Fruit fly (Drosophila melanogaster) whole organism, embryonic: Measurements from ENCODE around the gene Lrr47.

Experiments used
- Abd-B ChIP-seq: fragments of 200-800 bp; sonication (Bioruptor generic); optimal IDR thresholded peaks from 2 replicates; lab custom pipeline; 2018; ENCODE audit warnings: missing biosample characterization, mild to moderate bottlenecking, missing genetic modification characterization, moderate library complexity
- CG12071 ChIP-seq: fragments of 200-800 bp; sonication (Bioruptor generic); optimal IDR thresholded peaks from 3 replicates; lab custom pipeline; 2018; ENCODE audit warnings: missing biosample characterization, mild to moderate bottlenecking, missing genetic modification characterization
- CG12104 ChIP-seq: fragments of 200-800 bp; sonication (Bioruptor generic); optimal IDR thresholded peaks from 3 replicates; lab custom pipeline; 2016; ENCODE audit warnings: missing biosample characterization, missing genetic modification characterization
- CG12299 ChIP-seq: fragments of 200-800 bp; sonication (Bioruptor generic); optimal IDR thresholded peaks from 2 replicates; lab custom pipeline; 2018; ENCODE audit warnings: missing biosample characterization, mild to moderate bottlenecking, missing genetic modification characterization
- CG12942 ChIP-seq: fragments of 200-800 bp; sonication (Bioruptor generic); optimal IDR thresholded peaks from 3 replicates; lab custom pipeline; 2016; ENCODE audit warnings: missing biosample characterization, missing genetic modification characterization
- CG15479 ChIP-seq: fragments of 200-800 bp; sonication (Bioruptor generic); optimal IDR thresholded peaks from 3 replicates; lab custom pipeline; 2019; ENCODE audit warnings: missing biosample characterization, mild to moderate bottlenecking, missing genetic modification characterization, moderate library complexity
- CG16779 ChIP-seq: fragments of 200-800 bp; sonication (Bioruptor generic); IDR thresholded peaks from 2 replicates; pipeline ENCODE4 v1.3.6; 2022; ENCODE audit warnings: missing biosample characterization, missing genetic modification characterization
- CG18011 ChIP-seq: fragments of 200-800 bp; sonication (Bioruptor generic); optimal IDR thresholded peaks from 2 replicates; lab custom pipeline; 2017; ENCODE audit warnings: missing biosample characterization, missing genetic modification characterization, mild to moderate bottlenecking, moderate library complexity, missing genotype
- CG18476 ChIP-seq: fragments of 200-800 bp; sonication (Bioruptor generic); optimal IDR thresholded peaks from 2 replicates; lab custom pipeline; 2016; ENCODE audit warnings: missing biosample characterization, mild to moderate bottlenecking, missing genetic modification characterization
- CG30403 ChIP-seq: fragments of 200-800 bp; sonication (Bioruptor generic); optimal IDR thresholded peaks from 3 replicates; lab custom pipeline; 2016; ENCODE audit warnings: missing biosample characterization, missing genetic modification characterization
- CG30431 ChIP-seq: fragments of 200-800 bp; sonication (Bioruptor generic); optimal IDR thresholded peaks from 2 replicates; lab custom pipeline; 2017; ENCODE audit warnings: missing biosample characterization, missing genetic modification characterization
- CG32532 ChIP-seq: fragments of 200-800 bp; sonication (Bioruptor generic); IDR thresholded peaks from 2 replicates; pipeline ENCODE4 v1.3.6; 2022; ENCODE audit warnings: missing biosample characterization, missing genetic modification characterization
- CG32767 ChIP-seq: fragments of 200-800 bp; sonication (Bioruptor generic); IDR thresholded peaks from 2 replicates; pipeline ENCODE4 v1.3.6; 2022; ENCODE audit warnings: missing biosample characterization, missing genetic modification characterization
- CG34422 ChIP-seq: fragments of 200-800 bp; sonication (Bioruptor generic); IDR thresholded peaks from 3 replicates; pipeline ENCODE4 v1.3.6; 2022; ENCODE audit warnings: missing biosample characterization, missing genetic modification characterization
- CG4404 ChIP-seq: fragments of 200-800 bp; sonication (Bioruptor generic); IDR thresholded peaks from 2 replicates; pipeline ENCODE4 v1.3.6; 2022; ENCODE audit warnings: missing biosample characterization, missing genetic modification characterization
- CG7271 ChIP-seq: fragments of 200-800 bp; sonication (Bioruptor generic); optimal IDR thresholded peaks from 2 replicates; lab custom pipeline; 2018; ENCODE audit warnings: missing biosample characterization, mild to moderate bottlenecking, missing genetic modification characterization, moderate library complexity
- CG7839 ChIP-seq: fragments of 200-800 bp; sonication (Bioruptor generic); optimal IDR thresholded peaks from 3 replicates; lab custom pipeline; 2018; ENCODE audit warnings: missing biosample characterization, mild to moderate bottlenecking, missing genetic modification characterization, moderate library complexity
- CG8089 ChIP-seq: fragments of 200-800 bp; sonication (Bioruptor generic); optimal IDR thresholded peaks from 3 replicates; lab custom pipeline; 2016; ENCODE audit warnings: missing biosample characterization, missing genetic modification characterization
- CG9727 ChIP-seq: fragments of 200-800 bp; sonication (Bioruptor generic); optimal IDR thresholded peaks from 3 replicates; lab custom pipeline; 2017; ENCODE audit warnings: missing biosample characterization, mild to moderate bottlenecking, missing genetic modification characterization
- Camta ChIP-seq: fragments of 200-800 bp; sonication (Bioruptor generic); optimal IDR thresholded peaks from 2 replicates; lab custom pipeline; 2016; ENCODE audit warnings: missing biosample characterization, missing genetic modification characterization
- Dref ChIP-seq: fragments of 200-800 bp; sonication (Bioruptor generic); IDR thresholded peaks from 2 replicates; pipeline ENCODE4 v1.3.6; 2022; ENCODE audit warnings: missing biosample characterization, missing genetic modification characterization
- Drgx ChIP-seq: fragments of 200-800 bp; sonication (Bioruptor generic); IDR thresholded peaks from 2 replicates; pipeline ENCODE4 v1.3.6; 2022; ENCODE audit warnings: missing biosample characterization, missing genetic modification characterization
- HHEX ChIP-seq: fragments of 200-800 bp; sonication (Bioruptor generic); optimal IDR thresholded peaks from 3 replicates; lab custom pipeline; 2017; ENCODE audit warnings: missing biosample characterization, mild to moderate bottlenecking, missing genetic modification characterization, missing genetic modification reagents
- HmgD ChIP-seq: fragments of 200-800 bp; sonication (Bioruptor generic); optimal IDR thresholded peaks from 3 replicates; lab custom pipeline; 2016; ENCODE audit warnings: missing biosample characterization, missing genetic modification characterization
- MBD-R2 ChIP-seq: fragments of 200-800 bp; sonication (Bioruptor generic); IDR thresholded peaks from 2 replicates; pipeline ENCODE4 v1.3.6; 2022; ENCODE audit warnings: missing biosample characterization, missing genetic modification characterization
- Meics ChIP-seq: fragments of 200-800 bp; sonication (Bioruptor generic); optimal IDR thresholded peaks from 2 replicates; lab custom pipeline; 2017; ENCODE audit warnings: missing biosample characterization, mild to moderate bottlenecking, missing genetic modification characterization
- NC2α ChIP-seq: fragments of 200-800 bp; sonication (Bioruptor generic); optimal IDR thresholded peaks from 2 replicates; lab custom pipeline; 2016; ENCODE audit warnings: missing biosample characterization, missing genetic modification characterization
- Pdp1 ChIP-seq, 2 experiments: fragments of 200-800 bp; sonication (Bioruptor generic); optimal IDR thresholded peaks; 3 replicates each; lab custom pipeline; 2016; ENCODE audit warnings: missing biosample characterization in 2 of 2, missing genetic modification characterization in 2 of 2, mild to moderate bottlenecking in 1 of 2, moderate library complexity in 1 of 2
- Ptx1 ChIP-seq: fragments of 200-800 bp; sonication (Bioruptor generic); IDR thresholded peaks from 2 replicates; pipeline ENCODE4 v1.3.6; 2022; ENCODE audit warnings: missing biosample characterization, missing genetic modification characterization
- Side ChIP-seq: fragments of 200-800 bp; sonication (Bioruptor generic); optimal IDR thresholded peaks from 2 replicates; lab custom pipeline; 2016; ENCODE audit warnings: missing biosample characterization, missing genetic modification characterization
- Sox100B ChIP-seq: fragments of 200-800 bp; sonication (Bioruptor generic); optimal IDR thresholded peaks from 3 replicates; lab custom pipeline; 2018; ENCODE audit warnings: missing biosample characterization, mild to moderate bottlenecking, missing genetic modification characterization
- Sry-δ ChIP-seq: fragments of 200-800 bp; sonication (Bioruptor generic); optimal IDR thresholded peaks from 2 replicates; lab custom pipeline; 2016; ENCODE audit warnings: missing biosample characterization, missing genetic modification characterization
- Tbp ChIP-seq: fragments of >200 bp; optimal IDR thresholded peaks from 2 replicates; lab custom pipeline; 2018; ENCODE audit warnings: missing biosample characterization, missing genetic modification characterization
- Usf ChIP-seq: fragments of 200-800 bp; sonication (Bioruptor generic); optimal IDR thresholded peaks from 2 replicates; lab custom pipeline; 2017; ENCODE audit warnings: missing genotype, missing biosample characterization, missing genetic modification characterization
- Xrp1 ChIP-seq: fragments of 200-800 bp; sonication (Bioruptor generic); IDR thresholded peaks from 2 replicates; pipeline ENCODE4 v1.3.6; 2022; ENCODE audit warnings: missing biosample characterization, missing genetic modification characterization
- caup ChIP-seq: fragments of 200-800 bp; sonication (Bioruptor generic); optimal IDR thresholded peaks from 3 replicates; lab custom pipeline; 2017; ENCODE audit warnings: missing biosample characterization, mild to moderate bottlenecking, missing genetic modification characterization, moderate library complexity; ENCODE audit not compliant: severe bottlenecking
- chif ChIP-seq, 2 experiments: fragments of 200-800 bp; sonication (Bioruptor generic); optimal IDR thresholded peaks; 3 replicates each; lab custom pipeline; 2016; ENCODE audit warnings: missing biosample characterization in 2 of 2, missing genetic modification characterization in 2 of 2
- dmrt11E ChIP-seq: fragments of 200-800 bp; sonication (Bioruptor generic); optimal IDR thresholded peaks from 3 replicates; lab custom pipeline; 2018; ENCODE audit warnings: missing biosample characterization, mild to moderate bottlenecking, missing genetic modification characterization, moderate library complexity
- grn ChIP-seq: fragments of 200-800 bp; sonication (Bioruptor generic); optimal IDR thresholded peaks from 3 replicates; lab custom pipeline; 2017; ENCODE audit warnings: missing biosample characterization, missing genetic modification characterization
- ham ChIP-seq: fragments of 200-800 bp; sonication (Bioruptor generic); IDR thresholded peaks from 2 replicates; pipeline ENCODE4 v1.3.6; 2022; ENCODE audit warnings: missing biosample characterization, missing genetic modification characterization
- hb ChIP-seq: fragments of 200-800 bp; sonication (Bioruptor generic); IDR thresholded peaks from 3 replicates; pipeline ENCODE4 v1.3.6; 2022; ENCODE audit warnings: missing biosample characterization, missing genetic modification characterization; ENCODE audit not compliant: partially characterized antibody
- lbe ChIP-seq: fragments of 200-800 bp; sonication (Bioruptor generic); optimal IDR thresholded peaks from 2 replicates; lab custom pipeline; 2016; ENCODE audit warnings: missing biosample characterization, mild to moderate bottlenecking, missing genetic modification characterization
- lmd ChIP-seq: fragments of 200-800 bp; sonication (Bioruptor generic); IDR thresholded peaks from 2 replicates; pipeline ENCODE4 v1.3.6; 2022; ENCODE audit warnings: missing biosample characterization, missing genetic modification characterization
- mirr ChIP-seq: fragments of 200-800 bp; sonication (Bioruptor generic); optimal IDR thresholded peaks from 3 replicates; lab custom pipeline; 2018; ENCODE audit warnings: missing biosample characterization, mild to moderate bottlenecking, missing genetic modification characterization
- row ChIP-seq: fragments of 200-800 bp; sonication (Bioruptor generic); IDR thresholded peaks from 3 replicates; pipeline ENCODE4 v1.3.6; 2022; ENCODE audit warnings: missing biosample characterization, missing genetic modification characterization
- sens ChIP-seq: fragments of 200-800 bp; sonication (Bioruptor generic); peaks from one replicate; lab custom pipeline; 2016; ENCODE audit warnings: missing biosample characterization, missing genetic modification characterization
- seq ChIP-seq: fragments of 200-800 bp; sonication (Bioruptor generic); IDR thresholded peaks from 2 replicates; pipeline ENCODE4 v1.3.6; 2022; ENCODE audit warnings: missing biosample characterization, missing genetic modification characterization
- sisA ChIP-seq: fragments of 200-800 bp; sonication (Bioruptor generic); IDR thresholded peaks from 2 replicates; pipeline ENCODE4 v1.3.6; 2022; ENCODE audit warnings: missing biosample characterization, missing genetic modification characterization
- slp2 ChIP-seq: fragments of 200-800 bp; sonication (Bioruptor generic); optimal IDR thresholded peaks from 2 replicates; lab custom pipeline; 2016; ENCODE audit warnings: missing biosample characterization, missing genetic modification characterization
- wor ChIP-seq: fragments of 200-800 bp; sonication (Bioruptor generic); IDR thresholded peaks from 2 replicates; pipeline ENCODE4 v1.3.6; 2022; ENCODE audit warnings: missing biosample characterization, missing genetic modification characterization

Gene Lrr47

DNA sequence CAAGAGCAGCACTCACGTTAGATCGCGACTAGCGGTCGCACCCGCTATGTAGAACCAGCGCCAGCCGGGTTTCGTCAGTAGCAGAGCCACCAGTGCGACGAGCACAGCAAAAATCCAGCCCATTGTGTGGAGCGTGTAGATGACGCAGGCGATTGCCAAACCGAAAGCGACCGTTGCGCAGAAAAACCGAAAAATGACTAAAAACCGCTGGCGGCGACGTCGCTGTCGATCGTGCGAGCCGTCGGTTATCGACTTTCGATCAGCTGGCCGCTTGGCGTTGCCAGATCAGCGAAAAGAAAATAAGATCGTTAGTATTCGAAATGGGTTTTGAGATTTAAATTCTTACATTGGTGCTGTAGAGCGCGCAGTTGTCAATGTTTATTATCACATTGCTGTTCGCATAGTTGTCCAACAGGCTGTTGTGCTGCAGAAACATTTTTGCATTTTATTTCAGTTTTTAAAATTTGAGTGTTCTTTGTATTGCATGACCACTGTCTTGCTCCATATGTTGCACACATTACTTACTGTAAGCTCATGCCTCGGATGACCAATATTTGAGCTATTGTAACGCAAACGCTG is 576 bp upstream of the Lrr47 start (continued):
- TF ChIP-seq CG12071 (GFP tag; lab: Kevin White, UChicago) (peak; percentile 37), Camta (GFP tag; lab: Kevin White, UChicago) (peak; percentile 44), MBD-R2 (peak; percentile 42), CG9727 (GFP tag; lab: Kevin White, UChicago) (peak; percentile 54), sens (peak; percentile 83), CG18476 (GFP tag; lab: Kevin White, UChicago) (peak; percentile 36), Pdp1 (GFP tag; optimal IDR thresholded peaks at IDR 0.05; lab: Kevin White, UChicago) (peak in 1 of 2 experiments; percentile 1), row (peak; percentile 56; the same call in 2 of the 3 replicates), HmgD (GFP tag; lab: Kevin White, UChicago) (peak; percentile 34), Sox100B (peak; percentile 35), Usf (GFP tag; lab: Kevin White, UChicago) (no peak), CG18011 (GFP tag; lab: Kevin White, UChicago) (peak; percentile 30), Dref (GFP tag; lab: Robert Waterston, UW) (peak; percentile 69), CG30403 (GFP tag; lab: Kevin White, UChicago) (peak; percentile 53), Abd-B (GFP tag; lab: Kevin White, UChicago) (peak; percentile 8), Ptx1 (peak; percentile 34; the same call in 1 of the 2 replicates), ham (GFP tag; lab: Robert Waterston, UW) (no peak), lmd (GFP tag; lab: Robert Waterston, UW) (peak; percentile 50), Side (GFP tag; lab: Kevin White, UChicago) (peak; percentile 27), CG12299 (tag; lab: Kevin White, UChicago) (no peak), CG15479 (peak; percentile 6), CG12942 (GFP tag; lab: Kevin White, UChicago) (peak; percentile 3), CG7271 (tag; lab: Kevin White, UChicago) (no peak), CG4404 (GFP tag; lab: Robert Waterston, UW) (no peak), Tbp (GFP tag; lab: Kevin White, UChicago) (no peak), grn (no peak), hb (GFP tag; lab: Robert Waterston, UW) (no peak), CG16779 (GFP tag; lab: Robert Waterston, UW) (0 out of 2 replicates have a peak, but pooled peaks have one; percentile 18), seq (0 out of 2 replicates have a peak, but pooled peaks have one; percentile 7), wor (peak; percentile 33; the same call in 1 of the 2 replicates), CG8089 (GFP tag; lab: Kevin White, UChicago) (no peak), sisA (GFP tag; lab: Robert Waterston, UW) (peak; percentile 44), lbe (GFP tag; lab: Kevin White, UChicago) (peak; percentile 9), caup (GFP tag; lab: Kevin White, UChicago) (peak; percentile 33), HHEX (GFP tag; lab: Kevin White, UChicago) (peak; percentile 33), chif (GFP tag; optimal IDR thresholded peaks at IDR 0.05; lab: Kevin White, UChicago) (peak; percentile 35 to 44), mirr (peak; percentile 47), CG32767 (GFP tag; lab: Robert Waterston, UW) (peak; percentile 35), Xrp1 (GFP tag; lab: Robert Waterston, UW) (0 out of 2 replicates have a peak, but pooled peaks have one; percentile 16), dmrt11E (tag; lab: Kevin White, UChicago) (no peak), CG30431 (GFP tag; lab: Kevin White, UChicago) (peak; percentile 28), CG7839 (tag; lab: Kevin White, UChicago) (peak; percentile 22), Sry-δ (no peak), NC2α (GFP tag; lab: Kevin White, UChicago) (peak; percentile 21), CG32532 (peak; percentile 36; the same call in 1 of the 2 replicates), Meics (GFP tag; lab: Kevin White, UChicago) (peak; percentile 38), CG12104 (GFP tag; lab: Kevin White, UChicago) (no peak), Drgx (GFP tag; lab: Robert Waterston, UW) (peak; percentile 64), slp2 (GFP tag; lab: Kevin White, UChicago) (peak; percentile 7), CG34422 (peak; percentile 61; the same call in 1 of the 3 replicates)
